Worm (Caenorhabditis elegans) whole organism, L4 larva: ENCODE measurements around the gene arrd-15.

Experiments used
- F44E2.7 ChIP-seq: fragments of 200-800 bp; sonication (Bioruptor generic); IDR thresholded peaks from 2 replicates; pipeline ENCODE4 v2.1.2; 2022; ENCODE audit warnings: missing genetic modification characterization, missing compliant biosample characterization
- F49E8.2 ChIP-seq: sonication (generic microtip); optimal IDR thresholded peaks from 2 replicates; lab custom pipeline; 2016; ENCODE audit warnings: missing compliant biosample characterization, mild to moderate bottlenecking, missing genetic modification characterization, borderline replicate concordance
- R02D3.7 ChIP-seq: fragments of 150-350 bp; sonication (generic microtip); optimal IDR thresholded peaks from 3 replicates; lab custom pipeline; 2014; ENCODE audit warnings: missing biosample characterization, missing genetic modification characterization
- T20F7.1 ChIP-seq: fragments of 200-800 bp; sonication (Bioruptor generic); optimal IDR thresholded peaks from 2 replicates; lab custom pipeline; 2018; ENCODE audit warnings: mild to moderate bottlenecking, missing genetic modification characterization, missing compliant biosample characterization
- T26A8.4 ChIP-seq: fragments of 200-800 bp; sonication (Bioruptor generic); IDR thresholded peaks from 2 replicates; pipeline ENCODE4 v1.3.6; 2022; ENCODE audit warnings: missing genetic modification characterization, missing compliant biosample characterization
- Y48G9A.11 ChIP-seq: fragments of 200-800 bp; sonication (Bioruptor generic); IDR thresholded peaks from 2 replicates; pipeline ENCODE4 v1.3.6; 2022; ENCODE audit warnings: missing genetic modification reagents, missing genetic modification characterization, missing compliant biosample characterization
- Y75B8A.6 ChIP-seq: fragments of 200-800 bp; sonication (Bioruptor generic); IDR thresholded peaks from 2 replicates; pipeline ENCODE4 v1.3.6; 2022; ENCODE audit warnings: missing genetic modification reagents, missing genetic modification characterization, missing compliant biosample characterization
- ZK337.2 ChIP-seq: fragments of 200-800 bp; sonication (Bioruptor generic); IDR thresholded peaks from 2 replicates; pipeline ENCODE4 v1.3.6; 2022; ENCODE audit warnings: missing genetic modification reagents, missing genetic modification characterization, missing compliant biosample characterization
- aha-1 ChIP-seq: fragments of 150-350 bp; peaks from one replicate; lab custom pipeline; 2014; ENCODE audit warnings: missing biosample characterization, missing genetic modification characterization
- ceh-44 ChIP-seq: fragments of 200-800 bp; sonication (Bioruptor generic); IDR thresholded peaks from 2 replicates; pipeline ENCODE4 v1.3.6; 2022; ENCODE audit warnings: missing genetic modification reagents, missing genetic modification characterization, missing compliant biosample characterization
- ceh-62 ChIP-seq: sonication (generic microtip); optimal IDR thresholded peaks from 2 replicates; lab custom pipeline; 2017; ENCODE audit warnings: missing biosample characterization, missing genetic modification characterization
- daf-12 ChIP-seq: fragments of 150-350 bp; optimal IDR thresholded peaks from 2 replicates; lab custom pipeline; 2014; ENCODE audit warnings: missing biosample characterization, missing genetic modification reagents, missing genetic modification characterization
- daf-16 ChIP-seq, 3 experiments: sonication (generic microtip); optimal IDR thresholded peaks; 2 replicates each; lab custom pipeline; 2016 to 2017; ENCODE audit warnings: missing genetic modification characterization in 3 of 3, missing genetic modification reagents in 3 of 3, mild to moderate bottlenecking in 2 of 3, missing compliant biosample characterization in 2 of 3, missing biosample characterization in 1 of 3, moderate library complexity in 1 of 3
- daf-8 ChIP-seq: fragments of 200-800 bp; sonication (Bioruptor generic); IDR thresholded peaks from 2 replicates; pipeline ENCODE4 v1.3.6; 2022; ENCODE audit warnings: missing genetic modification characterization, missing compliant biosample characterization
- dpl-1 ChIP-seq: fragments of 150-350 bp; optimal IDR thresholded peaks from 2 replicates; lab custom pipeline; 2014; ENCODE audit warnings: missing biosample characterization, missing genetic modification reagents, missing genetic modification characterization
- duxl-1 ChIP-seq: sonication (generic microtip); optimal IDR thresholded peaks from 2 replicates; lab custom pipeline; 2016; ENCODE audit warnings: mild to moderate bottlenecking, missing genetic modification characterization, moderate library complexity, missing compliant biosample characterization; ENCODE audit not compliant: poor library complexity
- dve-1 ChIP-seq: sonication (generic microtip); optimal IDR thresholded peaks from 2 replicates; lab custom pipeline; 2017; ENCODE audit warnings: antibody characterized with exemption, mild to moderate bottlenecking, missing genetic modification characterization, missing compliant biosample characterization; ENCODE audit not compliant: insufficient read depth
- egl-27 ChIP-seq: sonication (generic microtip); optimal IDR thresholded peaks from 3 replicates; lab custom pipeline; 2017; ENCODE audit warnings: missing biosample characterization, missing genetic modification reagents, missing genetic modification characterization
- fkh-10 ChIP-seq: fragments of 150-350 bp; optimal IDR thresholded peaks from 2 replicates; lab custom pipeline; 2014; ENCODE audit warnings: missing biosample characterization, missing genetic modification reagents, missing genetic modification characterization
- gei-8 ChIP-seq: fragments of 200-800 bp; sonication (Bioruptor generic); optimal IDR thresholded peaks from 2 replicates; lab custom pipeline; 2018; ENCODE audit warnings: mild to moderate bottlenecking, missing genetic modification characterization, missing compliant biosample characterization
- hlh-30 ChIP-seq: sonication (generic microtip); optimal IDR thresholded peaks from 2 replicates; lab custom pipeline; 2017; ENCODE audit warnings: antibody characterized with exemption, mild to moderate bottlenecking, missing genetic modification characterization, missing compliant biosample characterization; ENCODE audit not compliant: insufficient read depth
- jun-1 ChIP-seq: fragments of 150-350 bp; optimal IDR thresholded peaks from 2 replicates; lab custom pipeline; 2014; ENCODE audit warnings: missing biosample characterization, missing genetic modification reagents, missing genetic modification characterization
- lim-7 ChIP-seq: fragments of 200-800 bp; sonication (Bioruptor generic); IDR thresholded peaks from 2 replicates; pipeline ENCODE4 v1.3.6; 2022; ENCODE audit warnings: missing genetic modification characterization, missing compliant biosample characterization
- lin-1 ChIP-seq: fragments of 200-800 bp; sonication (Bioruptor generic); IDR thresholded peaks from 2 replicates; pipeline ENCODE4 v1.3.6; 2022; ENCODE audit warnings: missing genetic modification reagents, missing genetic modification characterization, missing compliant biosample characterization
- lin-13 ChIP-seq: fragments of 150-350 bp; optimal IDR thresholded peaks from 2 replicates; lab custom pipeline; 2014; ENCODE audit warnings: missing biosample characterization, missing genetic modification reagents, missing genetic modification characterization
- lin-15B ChIP-seq: fragments of 150-350 bp; sonication (generic microtip); optimal IDR thresholded peaks from 3 replicates; lab custom pipeline; 2014; ENCODE audit warnings: missing biosample characterization, missing genetic modification characterization
- lin-29 ChIP-seq: fragments of 200-800 bp; sonication (Bioruptor generic); IDR thresholded peaks from 2 replicates; pipeline ENCODE4 v1.3.6; 2022; ENCODE audit warnings: missing genetic modification reagents, missing genetic modification characterization, missing compliant biosample characterization
- lin-38 ChIP-seq: fragments of 200-800 bp; sonication (Bioruptor generic); IDR thresholded peaks from 2 replicates; pipeline ENCODE4 v1.3.6; 2022; ENCODE audit warnings: missing genetic modification reagents, missing genetic modification characterization, missing compliant biosample characterization
- lir-3 ChIP-seq: sonication (generic microtip); optimal IDR thresholded peaks from 2 replicates; lab custom pipeline; 2016; ENCODE audit warnings: mild to moderate bottlenecking, missing genetic modification characterization, missing compliant biosample characterization
- madf-9 ChIP-seq: fragments of 200-800 bp; sonication (Bioruptor generic); conservative IDR thresholded peaks from 2 replicates; pipeline ENCODE4 v1.3.6; 2022; ENCODE audit warnings: missing genetic modification reagents, missing genetic modification characterization, missing compliant biosample characterization
- mxl-3 ChIP-seq: fragments of 200-800 bp; sonication (Bioruptor generic); optimal IDR thresholded peaks from 2 replicates; lab custom pipeline; 2018; ENCODE audit warnings: mild to moderate bottlenecking, missing genetic modification characterization, missing compliant biosample characterization
- nhr-102 ChIP-seq: sonication (generic microtip); optimal IDR thresholded peaks from 2 replicates; lab custom pipeline; 2016; ENCODE audit warnings: mild to moderate bottlenecking, missing genetic modification characterization, moderate library complexity, missing compliant biosample characterization
- nhr-11 ChIP-seq: fragments of 150-350 bp; optimal IDR thresholded peaks from 2 replicates; lab custom pipeline; 2014; ENCODE audit warnings: missing biosample characterization, missing genetic modification characterization
- nhr-237 ChIP-seq: sonication (generic microtip); optimal IDR thresholded peaks from 2 replicates; lab custom pipeline; 2017; ENCODE audit warnings: missing biosample characterization, missing genetic modification characterization
- nhr-25 ChIP-seq: sonication (generic microtip); optimal IDR thresholded peaks from 2 replicates; lab custom pipeline; 2017; ENCODE audit warnings: missing genetic modification characterization, mild to moderate bottlenecking, missing compliant biosample characterization, antibody characterized with exemption, moderate library complexity, borderline replicate concordance; ENCODE audit not compliant: insufficient read depth
- nhr-41 ChIP-seq: fragments of 200-800 bp; sonication (Bioruptor generic); IDR thresholded peaks from 2 replicates; pipeline ENCODE4 v1.3.6; 2022; ENCODE audit warnings: missing genetic modification reagents, missing genetic modification characterization, missing compliant biosample characterization
- nhr-76 ChIP-seq: fragments of 150-350 bp; optimal IDR thresholded peaks from 2 replicates; lab custom pipeline; 2014; ENCODE audit warnings: missing biosample characterization, missing genetic modification characterization
- rbr-2 ChIP-seq: sonication (generic microtip); optimal IDR thresholded peaks from 2 replicates; lab custom pipeline; 2016; ENCODE audit warnings: missing genotype, missing genetic modification characterization, missing compliant biosample characterization
- saeg-2 ChIP-seq: fragments of 200-800 bp; sonication (Bioruptor generic); IDR thresholded peaks from 2 replicates; pipeline ENCODE4 v1.3.6; 2022; ENCODE audit warnings: missing genetic modification reagents, missing genetic modification characterization, missing compliant biosample characterization
- set-16 ChIP-seq: fragments of 200-800 bp; sonication (Bioruptor generic); IDR thresholded peaks from 2 replicates; pipeline ENCODE4 v1.3.6; 2022; ENCODE audit warnings: missing genetic modification reagents, missing genetic modification characterization, missing compliant biosample characterization
- skn-1 ChIP-seq: fragments of 150-350 bp; optimal IDR thresholded peaks from 2 replicates; lab custom pipeline; 2014; ENCODE audit warnings: missing biosample characterization, missing genetic modification characterization
- unc-39 ChIP-seq: sonication (generic microtip); optimal IDR thresholded peaks from 2 replicates; lab custom pipeline; 2017; ENCODE audit warnings: missing biosample characterization, missing genetic modification characterization
- unc-62 ChIP-seq, 3 experiments: fragments of 150-350 bp in 1 of 3; sonication (generic microtip); optimal IDR thresholded peaks in 2 of 3; peaks in 1 of 3; 1 replicate in 1 of 3; 2 replicates in 2 of 3; lab custom pipeline; 2014 to 2017; ENCODE audit warnings: missing biosample characterization in 3 of 3, missing genetic modification characterization in 3 of 3, missing genetic modification reagents in 3 of 3, missing genotype in 1 of 3
- vab-7 ChIP-seq: fragments of 200-800 bp; sonication (Bioruptor generic); IDR thresholded peaks from 2 replicates; pipeline ENCODE4 v1.3.6; 2022; ENCODE audit warnings: missing genetic modification reagents, missing genetic modification characterization, missing compliant biosample characterization
- zfp-3 ChIP-seq: fragments of 200-800 bp; sonication (Bioruptor generic); conservative IDR thresholded peaks from 2 replicates; pipeline ENCODE4 v1.3.6; 2022; ENCODE audit warnings: missing genetic modification reagents, missing genetic modification characterization, missing compliant biosample characterization
- zip-11 ChIP-seq: fragments of 200-800 bp; sonication (Bioruptor generic); IDR thresholded peaks from 2 replicates; pipeline ENCODE4 v1.3.6; 2022; ENCODE audit warnings: missing genetic modification characterization, missing compliant biosample characterization
- zip-2 ChIP-seq: fragments of 150-350 bp; optimal IDR thresholded peaks from 2 replicates; lab custom pipeline; 2014; ENCODE audit warnings: missing biosample characterization, missing genetic modification characterization

arrd-15 gene

ce11 chrIII:8933696-8934095 lies 3.9 kb downstream of the arrd-15 start:
- TF ChIP-seq lin-1 (GFP tag; lab: Robert Waterston, UW) (no peak), unc-62 (GFP tag; optimal IDR thresholded peaks at IDR 0.05 in 1 of 2; lab: Kevin White, UChicago) (peak in 1 of 2 experiments; percentile 72), unc-62 (tag; optimal IDR thresholded peaks at IDR 0.05; lab: Kevin White, UChicago) (no peak), unc-39 (no peak), nhr-25 (tag; lab: Kevin White, UChicago) (no peak)

ce11 chrIII:8934378-8934777 lies 4.6 kb downstream of the arrd-15 start:
- TF ChIP-seq dve-1 = no peak
- TF ChIP-seq lim-7 (GFP tag; lab: Robert Waterston, UW) = no peak
- TF ChIP-seq daf-8 = no peak
- TF ChIP-seq zip-2 = no peak
- TF ChIP-seq lin-29 (GFP tag; lab: Robert Waterston, UW) = no peak
- TF ChIP-seq madf-9 (GFP tag; lab: Robert Waterston, UW) = no peak
- no peak for TF ChIP-seq Y48G9A.11
- TF ChIP-seq lir-3 (tag; lab: Kevin White, UChicago) = no peak
- no peak for TF ChIP-seq unc-62 (GFP tag; optimal IDR thresholded peaks at IDR 0.05 in 1 of 2; lab: Kevin White, UChicago)
- TF ChIP-seq unc-62 (tag; optimal IDR thresholded peaks at IDR 0.05; lab: Kevin White, UChicago) = no peak
- TF ChIP-seq zfp-3 (GFP tag; lab: Robert Waterston, UW) = no peak
- no peak for TF ChIP-seq nhr-76 (tag; lab: Kevin White, UChicago)
- TF ChIP-seq ZK337.2 = no peak
- TF ChIP-seq Y75B8A.6 (GFP tag; lab: Robert Waterston, UW) = no peak
- no peak for TF ChIP-seq egl-27 (tag; lab: Kevin White, UChicago)
- TF ChIP-seq nhr-237 (tag; lab: Kevin White, UChicago) = no peak
- no peak for TF ChIP-seq mxl-3
- no peak for TF ChIP-seq duxl-1

ce11 chrIII:8937571-8937970 lies 7.7 kb downstream of the arrd-15 start:
- TF ChIP-seq nhr-41 (GFP tag; lab: Robert Waterston, UW) (peak; percentile 91), dpl-1 (GFP tag; lab: Kevin White, UChicago) (no peak), hlh-30 (peak; percentile 63), F44E2.7 (GFP tag; lab: Robert Waterston, UW) (no peak), jun-1 (tag; lab: Kevin White, UChicago) (peak; percentile 21), T26A8.4 (no peak), saeg-2 (no peak), lir-3 (tag; lab: Kevin White, UChicago) (peak; percentile 61), rbr-2 (tag; lab: Kevin White, UChicago) (peak; percentile 88), vab-7 (GFP tag; lab: Robert Waterston, UW) (peak; percentile 88), duxl-1 (peak; percentile 72), daf-16 (GFP tag; optimal IDR thresholded peaks at IDR 0.05; lab: Kevin White, UChicago) (peak; percentile 78 to 89), daf-16 (tag; optimal IDR thresholded peaks at IDR 0.05; lab: Kevin White, UChicago) (no peak), ceh-44 (peak; percentile 74; the same call in 1 of the 2 replicates), skn-1 (tag; lab: Kevin White, UChicago) (no peak), zip-11 (GFP tag; lab: Robert Waterston, UW) (no peak), aha-1 (tag; lab: Kevin White, UChicago) (peak; percentile 88), lin-13 (GFP tag; lab: Kevin White, UChicago) (peak; percentile 73), zip-2 (no peak), gei-8 (GFP tag; lab: Kevin White, UChicago) (peak; percentile 62), egl-27 (tag; lab: Kevin White, UChicago) (no peak), F49E8.2 (peak; percentile 73), nhr-102 (tag; lab: Kevin White, UChicago) (no peak), daf-12 (tag; lab: Kevin White, UChicago) (no peak), ceh-62 (tag; lab: Kevin White, UChicago) (no peak), T20F7.1 (peak; percentile 77), set-16 (GFP tag; lab: Robert Waterston, UW) (no peak), lin-15B (tag; lab: Kevin White, UChicago) (no peak), unc-39 (no peak), R02D3.7 (tag; lab: Kevin White, UChicago) (no peak), fkh-10 (no peak), lin-38 (no peak; the same call in 1 of the 2 replicates), nhr-11 (peak; percentile 10)
